Worm (Caenorhabditis elegans) whole organism, young adult: ENCODE data around the gene F44E2.8.

Experiments used
- B0035.1 ChIP-seq: sonication (generic microtip); optimal IDR thresholded peaks from 2 replicates; lab custom pipeline; 2016; ENCODE audit warnings: missing genetic modification characterization, mild to moderate bottlenecking, missing compliant biosample characterization, missing genotype, missing genetic modification reagents
- B0336.3 ChIP-seq: fragments of 200-800 bp; sonication (Bioruptor generic); IDR thresholded peaks from 2 replicates; pipeline ENCODE4 v1.3.6; 2022; ENCODE audit warnings: missing genetic modification characterization, missing compliant biosample characterization
- C06A6.2 ChIP-seq: fragments of 200-800 bp; sonication (Bioruptor generic); conservative IDR thresholded peaks from 2 replicates; pipeline ENCODE4 v1.3.6; 2022; ENCODE audit warnings: missing genetic modification characterization, missing compliant biosample characterization
- F23B12.7 ChIP-seq: sonication (generic microtip); optimal IDR thresholded peaks from 2 replicates; lab custom pipeline; 2017; ENCODE audit warnings: missing genetic modification characterization, mild to moderate bottlenecking, missing compliant biosample characterization, antibody characterized with exemption, moderate library complexity; ENCODE audit not compliant: insufficient read depth
- F49E8.2 ChIP-seq: sonication (generic microtip); optimal IDR thresholded peaks from 3 replicates; lab custom pipeline; 2017; ENCODE audit warnings: missing genetic modification characterization, mild to moderate bottlenecking, missing compliant biosample characterization, antibody characterized with exemption, moderate library complexity; ENCODE audit not compliant: insufficient read depth
- F52B5.7 ChIP-seq: sonication (generic microtip); optimal IDR thresholded peaks from 2 replicates; lab custom pipeline; 2016; ENCODE audit warnings: mild to moderate bottlenecking, missing genetic modification characterization, missing compliant biosample characterization
- F57A8.1 ChIP-seq: fragments of 200-800 bp; sonication (Bioruptor generic); optimal IDR thresholded peaks from 2 replicates; lab custom pipeline; 2018; ENCODE audit warnings: mild to moderate bottlenecking, missing genetic modification characterization, moderate library complexity, missing compliant biosample characterization
- Y53G8AR.9 ChIP-seq: fragments of 200-800 bp; sonication (Bioruptor generic); conservative IDR thresholded peaks from 2 replicates; pipeline ENCODE4 v1.3.6; 2022; ENCODE audit warnings: missing genetic modification reagents, missing genetic modification characterization, missing compliant biosample characterization
- Y56A3A.18 ChIP-seq: fragments of 200-800 bp; sonication (Bioruptor generic); IDR thresholded peaks from 2 replicates; pipeline ENCODE4 v1.3.6; 2022; ENCODE audit warnings: missing genetic modification reagents, missing genetic modification characterization, missing compliant biosample characterization
- akir-1 ChIP-seq: fragments of 200-800 bp; sonication (Bioruptor generic); optimal IDR thresholded peaks from 2 replicates; lab custom pipeline; 2018; ENCODE audit warnings: mild to moderate bottlenecking, missing genetic modification characterization, moderate library complexity, missing compliant biosample characterization
- atf-7 ChIP-seq: sonication (generic microtip); optimal IDR thresholded peaks from 2 replicates; lab custom pipeline; 2017; ENCODE audit warnings: mild to moderate bottlenecking, missing genetic modification characterization, missing compliant biosample characterization
- bed-1 ChIP-seq: fragments of 200-800 bp; sonication (Bioruptor generic); IDR thresholded peaks from 2 replicates; pipeline ENCODE4 v1.3.6; 2022; ENCODE audit warnings: missing genetic modification reagents, missing genetic modification characterization, missing compliant biosample characterization
- cebp-1 ChIP-seq, 2 experiments: fragments of 200-800 bp in 1 of 2; sonication (Bioruptor generic) in 1 of 2; sonication (generic microtip) in 1 of 2; IDR thresholded peaks in 1 of 2; optimal IDR thresholded peaks in 1 of 2; 2 replicates each; pipeline versions ENCODE4 v1.3.6 to Lab custom; 2017 to 2022; ENCODE audit warnings: missing compliant biosample characterization in 2 of 2, missing genetic modification characterization in 2 of 2, mild to moderate bottlenecking in 1 of 2, missing genetic modification reagents in 1 of 2, moderate library complexity in 1 of 2
- ceh-79 ChIP-seq: sonication (generic microtip); optimal IDR thresholded peaks from 2 replicates; lab custom pipeline; 2017; ENCODE audit warnings: mild to moderate bottlenecking, missing genetic modification characterization, missing compliant biosample characterization
- dpff-1 ChIP-seq: sonication (generic microtip); optimal IDR thresholded peaks from 2 replicates; lab custom pipeline; 2017; ENCODE audit warnings: mild to moderate bottlenecking, missing genetic modification characterization, missing compliant biosample characterization
- efl-1 ChIP-seq: fragments of 150-350 bp; optimal IDR thresholded peaks from 2 replicates; lab custom pipeline; 2014; ENCODE audit warnings: missing biosample characterization, missing genetic modification reagents, missing genetic modification characterization
- egl-18 ChIP-seq: fragments of 200-800 bp; sonication (Bioruptor generic); IDR thresholded peaks from 2 replicates; pipeline ENCODE4 v1.3.6; 2022; ENCODE audit warnings: missing genetic modification reagents, missing genetic modification characterization, missing compliant biosample characterization
- gei-17 ChIP-seq: fragments of 200-800 bp; sonication (Bioruptor generic); optimal IDR thresholded peaks from 2 replicates; lab custom pipeline; 2018; ENCODE audit warnings: mild to moderate bottlenecking, missing genetic modification characterization, missing compliant biosample characterization
- hlh-12 ChIP-seq: sonication (generic microtip); optimal IDR thresholded peaks from 2 replicates; lab custom pipeline; 2016; ENCODE audit warnings: missing genetic modification characterization, missing compliant biosample characterization
- hmg-1.2 ChIP-seq: fragments of 200-800 bp; sonication (Bioruptor generic); IDR thresholded peaks from 2 replicates; pipeline ENCODE4 v1.3.6; 2022; ENCODE audit warnings: missing genetic modification reagents, missing genetic modification characterization, missing compliant biosample characterization
- hmg-20 ChIP-seq: fragments of 200-800 bp; sonication (Bioruptor generic); IDR thresholded peaks from 2 replicates; pipeline ENCODE4 v1.3.6; 2022; ENCODE audit warnings: missing genetic modification reagents, missing genetic modification characterization, missing compliant biosample characterization
- hsf-1 ChIP-seq: fragments of 200-800 bp; sonication (Bioruptor generic); IDR thresholded peaks from 2 replicates; pipeline ENCODE4 v1.3.6; 2022; ENCODE audit warnings: missing genetic modification reagents, missing genetic modification characterization, missing compliant biosample characterization
- lag-1 ChIP-seq: fragments of 200-800 bp; sonication (Bioruptor generic); IDR thresholded peaks from 2 replicates; pipeline ENCODE4 v1.3.6; 2022; ENCODE audit warnings: missing genetic modification reagents, missing genetic modification characterization, missing compliant biosample characterization
- let-526 ChIP-seq: fragments of 200-800 bp; sonication (Bioruptor generic); IDR thresholded peaks from 2 replicates; pipeline ENCODE4 v1.3.6; 2022; ENCODE audit warnings: missing genetic modification reagents, missing genetic modification characterization, missing compliant biosample characterization
- let-607 ChIP-seq, 2 experiments: fragments of 200-800 bp in 1 of 2; sonication (Bioruptor generic) in 1 of 2; sonication (generic microtip) in 1 of 2; optimal IDR thresholded peaks; 2 replicates each; lab custom pipeline; 2016 to 2018; ENCODE audit warnings: mild to moderate bottlenecking in 2 of 2, missing compliant biosample characterization in 2 of 2, missing genetic modification characterization in 2 of 2, moderate library complexity in 2 of 2, missing genotype in 1 of 2
- lin-26 ChIP-seq: fragments of 200-800 bp; sonication (Bioruptor generic); IDR thresholded peaks from 2 replicates; pipeline ENCODE4 v1.3.6; 2022; ENCODE audit warnings: missing genetic modification reagents, missing genetic modification characterization, missing compliant biosample characterization
- lin-40 ChIP-seq: sonication (generic microtip); optimal IDR thresholded peaks from 2 replicates; lab custom pipeline; 2016; ENCODE audit warnings: missing genetic modification characterization, mild to moderate bottlenecking, missing compliant biosample characterization, missing genotype, missing genetic modification reagents
- lir-1 ChIP-seq: fragments of 200-800 bp; sonication (Bioruptor generic); conservative IDR thresholded peaks from 2 replicates; pipeline ENCODE4 v1.3.6; 2022; ENCODE audit warnings: missing genetic modification reagents, missing genetic modification characterization, missing compliant biosample characterization
- madf-10 ChIP-seq: sonication (generic microtip); optimal IDR thresholded peaks from 2 replicates; lab custom pipeline; 2016; ENCODE audit warnings: mild to moderate bottlenecking, missing genetic modification characterization, missing compliant biosample characterization
- madf-6 ChIP-seq: fragments of 200-800 bp; sonication (Bioruptor generic); IDR thresholded peaks from 2 replicates; pipeline ENCODE4 v1.3.6; 2022; ENCODE audit warnings: missing genetic modification reagents, missing genetic modification characterization, missing compliant biosample characterization
- nfya-1 ChIP-seq: sonication (generic microtip); optimal IDR thresholded peaks from 2 replicates; lab custom pipeline; 2017; ENCODE audit warnings: antibody characterized with exemption, missing compliant biosample characterization, missing genetic modification characterization, borderline replicate concordance; ENCODE audit not compliant: insufficient read depth
- nhr-120 ChIP-seq: fragments of 200-800 bp; sonication (Bioruptor generic); IDR thresholded peaks from 2 replicates; pipeline ENCODE4 v1.3.6; 2022; ENCODE audit warnings: missing genetic modification characterization, missing compliant biosample characterization
- nhr-80 ChIP-seq: sonication (generic microtip); optimal IDR thresholded peaks from 2 replicates; lab custom pipeline; 2016; ENCODE audit warnings: missing genetic modification characterization, missing compliant biosample characterization
- nhr-90 ChIP-seq: sonication (generic microtip); optimal IDR thresholded peaks from 2 replicates; lab custom pipeline; 2016; ENCODE audit warnings: missing genotype, mild to moderate bottlenecking, missing genetic modification characterization, missing compliant biosample characterization
- pbrm-1 ChIP-seq: fragments of 200-800 bp; sonication (Bioruptor generic); IDR thresholded peaks from 2 replicates; pipeline ENCODE4 v1.3.6; 2022; ENCODE audit warnings: missing genetic modification reagents, missing genetic modification characterization, missing compliant biosample characterization
- repo-1 ChIP-seq: sonication (generic microtip); optimal IDR thresholded peaks from 2 replicates; lab custom pipeline; 2017; ENCODE audit warnings: mild to moderate bottlenecking, missing genetic modification characterization, missing compliant biosample characterization
- snpc-1.3 ChIP-seq: sonication (generic microtip); optimal IDR thresholded peaks from 2 replicates; lab custom pipeline; 2017; ENCODE audit warnings: missing genetic modification characterization, mild to moderate bottlenecking, missing compliant biosample characterization, antibody characterized with exemption, moderate library complexity, missing genotype, missing genetic modification reagents; ENCODE audit not compliant: insufficient read depth
- snpc-4 ChIP-seq, 5 experiments: fragments of 150-350 bp in 1 of 5; sonication (generic microtip) in 4 of 5; optimal IDR thresholded peaks; 2 replicates each; lab custom pipeline; 2014 to 2018; ENCODE audit warnings: missing genetic modification characterization in 5 of 5, missing biosample characterization in 3 of 5, antibody characterized with exemption in 2 of 5, mild to moderate bottlenecking in 2 of 5, missing compliant biosample characterization in 2 of 5, missing genotype in 2 of 5, moderate library complexity in 2 of 5, missing genetic modification reagents in 1 of 5
- somi-1 ChIP-seq: fragments of 200-800 bp; sonication (Bioruptor generic); optimal IDR thresholded peaks from 2 replicates; lab custom pipeline; 2018; ENCODE audit warnings: mild to moderate bottlenecking, missing genetic modification characterization, missing compliant biosample characterization
- tbp1 ChIP-seq: fragments of 200-800 bp; sonication (Bioruptor generic); optimal IDR thresholded peaks from 2 replicates; lab custom pipeline; 2018; ENCODE audit warnings: mild to moderate bottlenecking, missing genetic modification characterization, missing compliant biosample characterization
- tbx-9 ChIP-seq: sonication (generic microtip); optimal IDR thresholded peaks from 2 replicates; lab custom pipeline; 2016; ENCODE audit warnings: borderline replicate concordance, missing genetic modification characterization, inconsistent platforms, missing compliant biosample characterization
- tlf-1 ChIP-seq: fragments of 200-800 bp; sonication (Bioruptor generic); optimal IDR thresholded peaks from 2 replicates; lab custom pipeline; 2018; ENCODE audit warnings: mild to moderate bottlenecking, missing genetic modification characterization, missing compliant biosample characterization
- unc-130 ChIP-seq: sonication (generic microtip); optimal IDR thresholded peaks from 2 replicates; lab custom pipeline; 2016; ENCODE audit warnings: missing genetic modification reagents, missing genetic modification characterization, missing compliant biosample characterization
- zfh-2 ChIP-seq: fragments of 200-800 bp; sonication (Bioruptor generic); conservative IDR thresholded peaks from 2 replicates; pipeline ENCODE4 v1.3.6; 2022; ENCODE audit warnings: missing genetic modification reagents, missing genetic modification characterization, missing compliant biosample characterization
- zim-3 ChIP-seq: sonication (generic microtip); optimal IDR thresholded peaks from 2 replicates; lab custom pipeline; 2017; ENCODE audit warnings: mild to moderate bottlenecking, missing genetic modification characterization, moderate library complexity, missing compliant biosample characterization

The F44E2.8 gene

ce11 chrIII:8865294-8865766 lies 15.7 kb upstream of the F44E2.8 start (continued):
- TF ChIP-seq snpc-1.3 (tag; lab: Kevin White, UChicago) (no peak), somi-1 (GFP tag; lab: Kevin White, UChicago) (peak; percentile 86), pbrm-1 (peak; percentile 36; the same call in 1 of the 2 replicates), Y53G8AR.9 (GFP tag; lab: Robert Waterston, UW) (peak; percentile 83), C06A6.2 (GFP tag; lab: Robert Waterston, UW) (peak; percentile 73), lag-1 (GFP tag; lab: Robert Waterston, UW) (no peak), madf-6 (no peak), bed-1 (GFP tag; lab: Robert Waterston, UW) (peak; percentile 81; the same call in 1 of the 2 replicates), let-526 (GFP tag; lab: Robert Waterston, UW) (peak; percentile 79; the same call in 1 of the 2 replicates), Y56A3A.18 (GFP tag; lab: Robert Waterston, UW) (peak; percentile 62; the same call in 1 of the 2 replicates), egl-18 (GFP tag; lab: Robert Waterston, UW) (no peak), tlf-1 (GFP tag; lab: Kevin White, UChicago) (peak; percentile 69), zfh-2 (GFP tag; lab: Robert Waterston, UW) (peak; percentile 98), tbp1 (GFP tag; lab: Kevin White, UChicago) (peak; percentile 67), nfya-1 (tag; lab: Kevin White, UChicago) (no peak), hmg-20 (GFP tag; lab: Robert Waterston, UW) (peak; percentile 63; the same call in 1 of the 2 replicates), B0035.1 (tag; lab: Kevin White, UChicago) (peak; percentile 16), F23B12.7 (tag; lab: Kevin White, UChicago) (no peak), nhr-120 (GFP tag; lab: Robert Waterston, UW) (0 out of 2 replicates have a peak, but pooled peaks have one; percentile 85), tbx-9 (tag; lab: Kevin White, UChicago) (no peak), efl-1 (no peak), nhr-90 (peak; percentile 80), unc-130 (GFP tag; lab: Kevin White, UChicago) (peak; percentile 16), lir-1 (GFP tag; lab: Robert Waterston, UW) (0 out of 2 replicates have a peak, but pooled peaks have one; percentile 19), dpff-1 (tag; lab: Kevin White, UChicago) (no peak), F57A8.1 (GFP tag; lab: Kevin White, UChicago) (peak; percentile 46), atf-7 (tag; lab: Kevin White, UChicago) (peak; percentile 83), lin-40 (tag; lab: Kevin White, UChicago) (peak; percentile 55), zim-3 (tag; lab: Kevin White, UChicago) (peak; percentile 33), hlh-12 (no peak), lin-26 (peak; percentile 74), nhr-80 (tag; lab: Kevin White, UChicago) (peak; percentile 98), F52B5.7 (tag; lab: Kevin White, UChicago) (peak; percentile 55), madf-10 (tag; lab: Kevin White, UChicago) (peak; percentile 70), snpc-4 (GFP tag; optimal IDR thresholded peaks at IDR 0.05; lab: Kevin White, UChicago) (no peak), snpc-4 (tag; optimal IDR thresholded peaks at IDR 0.05; lab: Kevin White, UChicago) (peak in 3 of 4 experiments; percentile 27 to 45 (median 27)), let-607 (tag; optimal IDR thresholded peaks at IDR 0.05; lab: Kevin White, UChicago) (peak; percentile 47 to 87), hsf-1 (GFP tag; lab: Robert Waterston, UW) (0 out of 2 replicates have a peak, but pooled peaks have one; percentile 8), repo-1 (peak; percentile 66), akir-1 (GFP tag; lab: Kevin White, UChicago) (peak; percentile 41), B0336.3 (GFP tag; lab: Robert Waterston, UW) (peak; percentile 85; the same call in 1 of the 2 replicates), F49E8.2 (tag; lab: Kevin White, UChicago) (peak; percentile 14), ceh-79 (tag; lab: Kevin White, UChicago) (peak; percentile 41), cebp-1 (GFP tag; IDR thresholded peaks at IDR 0.05; lab: Robert Waterston, UW) (peak; percentile 62), cebp-1 (tag; optimal IDR thresholded peaks at IDR 0.05; lab: Kevin White, UChicago) (peak; percentile 84), gei-17 (GFP tag; lab: Kevin White, UChicago) (peak; percentile 74), hmg-1.2 (GFP tag; lab: Robert Waterston, UW) (peak; percentile 83)
